Worm (Caenorhabditis elegans) whole organism, late embryonic: ENCODE measurements around the gene mltn-10.

Experiments
- C08G9.2 ChIP-seq: sonication (generic microtip); optimal IDR thresholded peaks from 2 replicates; lab custom pipeline; 2016; ENCODE audit warnings: mild to moderate bottlenecking, missing genetic modification characterization, moderate library complexity, missing compliant biosample characterization
- F13H6.1 ChIP-seq: sonication (generic microtip); optimal IDR thresholded peaks from 2 replicates; lab custom pipeline; 2016; ENCODE audit warnings: missing genetic modification characterization, missing compliant biosample characterization
- K09A11.1 ChIP-seq: sonication (generic microtip); optimal IDR thresholded peaks from 2 replicates; lab custom pipeline; 2017; ENCODE audit warnings: antibody characterized with exemption, mild to moderate bottlenecking, missing genetic modification characterization, missing compliant biosample characterization; ENCODE audit not compliant: insufficient read depth
- T23F11.4 ChIP-seq: fragments of 200-800 bp; sonication (Bioruptor generic); optimal IDR thresholded peaks from 2 replicates; lab custom pipeline; 2018; ENCODE audit warnings: mild to moderate bottlenecking, missing genetic modification characterization, missing compliant biosample characterization
- Y22D7AL.16 ChIP-seq: sonication (generic microtip); optimal IDR thresholded peaks from 2 replicates; lab custom pipeline; 2016; ENCODE audit warnings: missing genetic modification characterization, missing compliant biosample characterization
- ceh-18 ChIP-seq: sonication (generic microtip); optimal IDR thresholded peaks from 2 replicates; lab custom pipeline; 2016; ENCODE audit warnings: missing genetic modification characterization, missing compliant biosample characterization
- ceh-22 ChIP-seq: sonication (generic microtip); optimal IDR thresholded peaks from 2 replicates; lab custom pipeline; 2017; ENCODE audit warnings: missing biosample characterization, missing genetic modification characterization
- ceh-30 ChIP-seq: fragments of 150-350 bp; optimal IDR thresholded peaks from 2 replicates; lab custom pipeline; 2014; ENCODE audit warnings: missing biosample characterization, missing genetic modification characterization
- ceh-48 ChIP-seq: sonication (generic microtip); optimal IDR thresholded peaks from 2 replicates; lab custom pipeline; 2016; ENCODE audit warnings: missing genetic modification characterization, inconsistent platforms, missing compliant biosample characterization
- dmd-4 ChIP-seq: sonication (generic microtip); optimal IDR thresholded peaks from 2 replicates; lab custom pipeline; 2016; ENCODE audit warnings: borderline replicate concordance, missing genetic modification characterization, missing compliant biosample characterization
- dve-1 ChIP-seq: sonication (generic microtip); optimal IDR thresholded peaks from 2 replicates; lab custom pipeline; 2017; ENCODE audit warnings: antibody characterized with exemption, mild to moderate bottlenecking, missing genetic modification characterization, missing compliant biosample characterization
- elt-2 ChIP-seq: sonication (generic microtip); optimal IDR thresholded peaks from 2 replicates; lab custom pipeline; 2016; ENCODE audit warnings: missing genetic modification reagents, missing genetic modification characterization, missing compliant biosample characterization
- elt-4 ChIP-seq: sonication (generic microtip); optimal IDR thresholded peaks from 2 replicates; lab custom pipeline; 2016; ENCODE audit warnings: missing genetic modification characterization, missing compliant biosample characterization
- eyg-1 ChIP-seq: sonication (generic microtip); optimal IDR thresholded peaks from 2 replicates; lab custom pipeline; 2016; ENCODE audit warnings: missing genotype, missing genetic modification characterization, missing compliant biosample characterization
- fax-1 ChIP-seq: sonication (generic microtip); optimal IDR thresholded peaks from 2 replicates; lab custom pipeline; 2016; ENCODE audit warnings: missing genotype, missing genetic modification characterization, missing compliant biosample characterization
- fkh-10 ChIP-seq: fragments of 150-350 bp; optimal IDR thresholded peaks from 2 replicates; lab custom pipeline; 2014; ENCODE audit warnings: missing biosample characterization, missing genetic modification reagents, missing genetic modification characterization
- fkh-6 ChIP-seq: sonication (generic microtip); optimal IDR thresholded peaks from 2 replicates; lab custom pipeline; 2016; ENCODE audit warnings: missing genetic modification characterization, missing compliant biosample characterization
- hlh-13 ChIP-seq: fragments of 200-800 bp; sonication (Bioruptor generic); optimal IDR thresholded peaks from 2 replicates; lab custom pipeline; 2018; ENCODE audit warnings: mild to moderate bottlenecking, missing genetic modification characterization, missing compliant biosample characterization
- hlh-15 ChIP-seq: sonication (generic microtip); optimal IDR thresholded peaks from 2 replicates; lab custom pipeline; 2016; ENCODE audit warnings: missing genetic modification characterization, missing compliant biosample characterization
- hlh-30 ChIP-seq: sonication (generic microtip); optimal IDR thresholded peaks from 2 replicates; lab custom pipeline; 2017; ENCODE audit warnings: antibody characterized with exemption, missing genetic modification characterization, missing compliant biosample characterization; ENCODE audit not compliant: insufficient read depth
- hlh-6 ChIP-seq: sonication (generic microtip); optimal IDR thresholded peaks from 2 replicates; lab custom pipeline; 2016; ENCODE audit warnings: missing genotype, missing genetic modification characterization, missing compliant biosample characterization
- hlh-8 ChIP-seq: sonication (generic microtip); optimal IDR thresholded peaks from 2 replicates; lab custom pipeline; 2016; ENCODE audit warnings: missing genotype, missing genetic modification characterization, missing compliant biosample characterization
- lim-6 ChIP-seq: sonication (generic microtip); optimal IDR thresholded peaks from 2 replicates; lab custom pipeline; 2016; ENCODE audit warnings: missing genetic modification characterization, missing compliant biosample characterization
- lin-11 ChIP-seq: fragments of 200-800 bp; sonication (Bioruptor generic); optimal IDR thresholded peaks from 2 replicates; lab custom pipeline; 2018; ENCODE audit warnings: mild to moderate bottlenecking, missing genetic modification characterization, missing compliant biosample characterization
- nfya-1 ChIP-seq: sonication (generic microtip); optimal IDR thresholded peaks from 2 replicates; lab custom pipeline; 2017; ENCODE audit warnings: missing genetic modification characterization, mild to moderate bottlenecking, missing compliant biosample characterization, antibody characterized with exemption, moderate library complexity
- nhr-232 ChIP-seq: sonication (generic microtip); optimal IDR thresholded peaks from 2 replicates; lab custom pipeline; 2016; ENCODE audit warnings: missing genetic modification characterization, missing compliant biosample characterization
- npax-4 ChIP-seq: sonication (generic microtip); optimal IDR thresholded peaks from 2 replicates; lab custom pipeline; 2016; ENCODE audit warnings: missing genetic modification characterization, missing compliant biosample characterization
- pat-9 ChIP-seq: fragments of 200-800 bp; sonication (Bioruptor generic); optimal IDR thresholded peaks from 2 replicates; lab custom pipeline; 2018; ENCODE audit warnings: mild to moderate bottlenecking, missing genetic modification characterization, moderate library complexity, missing compliant biosample characterization
- pax-1 ChIP-seq: fragments of 150-350 bp; optimal IDR thresholded peaks from 2 replicates; lab custom pipeline; 2014; ENCODE audit warnings: missing biosample characterization, missing genetic modification characterization
- pros-1 ChIP-seq: fragments of 150-350 bp; optimal IDR thresholded peaks from 2 replicates; lab custom pipeline; 2014; ENCODE audit warnings: missing biosample characterization, missing genetic modification reagents, missing genetic modification characterization
- ref-2 ChIP-seq: sonication (generic microtip); optimal IDR thresholded peaks from 2 replicates; lab custom pipeline; 2016; ENCODE audit warnings: missing genetic modification characterization, missing compliant biosample characterization
- rnt-1 ChIP-seq: sonication (generic microtip); optimal IDR thresholded peaks from 2 replicates; lab custom pipeline; 2016; ENCODE audit warnings: missing genetic modification characterization, missing compliant biosample characterization
- sox-4 ChIP-seq: sonication (generic microtip); optimal IDR thresholded peaks from 2 replicates; lab custom pipeline; 2017; ENCODE audit warnings: mild to moderate bottlenecking, missing genetic modification characterization, inconsistent platforms, missing compliant biosample characterization
- tbx-7 ChIP-seq: sonication (generic microtip); optimal IDR thresholded peaks from 2 replicates; lab custom pipeline; 2016; ENCODE audit warnings: missing genotype, missing genetic modification characterization, missing compliant biosample characterization
- unc-3 ChIP-seq, 2 experiments: fragments of 200-800 bp in 1 of 2; sonication (Bioruptor generic) in 1 of 2; sonication (generic microtip) in 1 of 2; conservative IDR thresholded peaks in 1 of 2; optimal IDR thresholded peaks in 1 of 2; 2 replicates each; pipeline versions ENCODE4 v1.3.6 to Lab custom; 2016 to 2022; ENCODE audit warnings: missing compliant biosample characterization in 2 of 2, missing genetic modification characterization in 2 of 2, missing genetic modification reagents in 1 of 2
- unc-55 ChIP-seq: sonication (generic microtip); optimal IDR thresholded peaks from 2 replicates; lab custom pipeline; 2017; ENCODE audit warnings: missing biosample characterization, missing genetic modification reagents, missing genetic modification characterization
- zip-5 ChIP-seq: sonication (generic microtip); optimal IDR thresholded peaks from 2 replicates; lab custom pipeline; 2016; ENCODE audit warnings: missing genetic modification characterization, missing compliant biosample characterization
- ztf-16 ChIP-seq: sonication (generic microtip); optimal IDR thresholded peaks from 2 replicates; lab custom pipeline; 2017; ENCODE audit warnings: missing genetic modification characterization, missing compliant biosample characterization

mltn-10 gene

ce11 chrII:14647550-14647949 is 24.7 kb downstream of the mltn-10 start:
- no peak for TF ChIP-seq hlh-30 (tag; lab: Kevin White, UChicago)
- no peak for TF ChIP-seq hlh-6 (tag; lab: Kevin White, UChicago)
- no peak for TF ChIP-seq ref-2 (tag; lab: Kevin White, UChicago)
- no peak for TF ChIP-seq elt-4 (tag; lab: Kevin White, UChicago)
- no peak for TF ChIP-seq nhr-232 (tag; lab: Kevin White, UChicago)
- no peak for TF ChIP-seq zip-5 (tag; lab: Kevin White, UChicago)
- no peak for TF ChIP-seq T23F11.4
- TF ChIP-seq ceh-22 = no peak
- no peak for TF ChIP-seq npax-4 (tag; lab: Kevin White, UChicago)
- TF ChIP-seq pros-1 = no peak
- no peak for TF ChIP-seq nfya-1 (tag; lab: Kevin White, UChicago)
- TF ChIP-seq eyg-1 = no peak

- TF ChIP-seq elt-4 (tag; lab: Kevin White, UChicago) = no peak
- TF ChIP-seq ref-2 (tag; lab: Kevin White, UChicago) = no peak
- no peak for TF ChIP-seq fkh-6
- TF ChIP-seq pax-1 = no peak
- TF ChIP-seq F13H6.1 (tag; lab: Kevin White, UChicago) = no peak
- no peak for TF ChIP-seq hlh-13
- no peak for TF ChIP-seq ceh-18 (tag; lab: Kevin White, UChicago)
- TF ChIP-seq npax-4 (tag; lab: Kevin White, UChicago) = no peak
- TF ChIP-seq elt-2 = no peak
- TF ChIP-seq lin-11 (tag; lab: Kevin White, UChicago) = no peak
- TF ChIP-seq rnt-1 (tag; lab: Kevin White, UChicago) = no peak
- TF ChIP-seq dve-1 (tag; lab: Kevin White, UChicago) = no peak
- TF ChIP-seq, all 69 proteins: peak for 0
Measured at ce11 chrII:14664647-14665518, 42.0 kb downstream of the mltn-10 start.

ce11 chrII:14666274-14666673 is 43.4 kb downstream of the mltn-10 start:
- TF ChIP-seq Y22D7AL.16 (tag; lab: Kevin White, UChicago) (no peak), ztf-16 (tag; lab: Kevin White, UChicago) (no peak), sox-4 (tag; lab: Kevin White, UChicago) (no peak), ceh-30 (tag; lab: Kevin White, UChicago) (no peak), fax-1 (tag; lab: Kevin White, UChicago) (no peak), dmd-4 (no peak), hlh-13 (no peak), pros-1 (no peak), pax-1 (no peak), T23F11.4 (no peak), ceh-22 (no peak)
- TF ChIP-seq, all 69 proteins: peak for 0

- TF ChIP-seq lim-6 (tag; lab: Kevin White, UChicago) = no peak
- TF ChIP-seq tbx-7 = no peak
- TF ChIP-seq fkh-10 = no peak
- TF ChIP-seq nhr-232 (tag; lab: Kevin White, UChicago) = no peak
- TF ChIP-seq pat-9 (tag; lab: Kevin White, UChicago) = no peak
- TF ChIP-seq zip-5 (tag; lab: Kevin White, UChicago) = no peak
- TF ChIP-seq hlh-8 (tag; lab: Kevin White, UChicago) = no peak
- no peak for TF ChIP-seq K09A11.1 (tag; lab: Kevin White, UChicago)
- TF ChIP-seq elt-2 = no peak
- TF ChIP-seq unc-55 = no peak
- no peak for TF ChIP-seq C08G9.2 (tag; lab: Kevin White, UChicago)
- no peak for TF ChIP-seq hlh-15
- no peak for TF ChIP-seq unc-3 (GFP tag; conservative IDR thresholded peaks at IDR 0.05; lab: Robert Waterston, UW)
- TF ChIP-seq unc-3 (tag; optimal IDR thresholded peaks at IDR 0.05; lab: Kevin White, UChicago) = no peak
- no peak for TF ChIP-seq ceh-30 (tag; lab: Kevin White, UChicago)
- no peak for TF ChIP-seq ceh-48 (tag; lab: Kevin White, UChicago)
Measured at ce11 chrII:14668608-14669007, 45.8 kb downstream of the mltn-10 start.
